Worm (Caenorhabditis elegans) whole organism, mixed stage, embryonic: ENCODE results near the gene pqn-57.
A peak's percentile ranks its signal among the peaks of the same experiment; 100 is the strongest.

Experiments
- blmp-1 ChIP-seq: fragments of 150-350 bp; optimal IDR thresholded peaks from 2 replicates; lab custom pipeline; 2014; ENCODE audit warnings: missing biosample characterization, missing genetic modification characterization
- ces-1 ChIP-seq: fragments of 150-350 bp; optimal IDR thresholded peaks from 2 replicates; lab custom pipeline; 2014; ENCODE audit warnings: missing biosample characterization, missing genetic modification reagents, missing genetic modification characterization
- elt-1 ChIP-seq: sonication (generic microtip); optimal IDR thresholded peaks from 2 replicates; lab custom pipeline; 2017; ENCODE audit warnings: missing genetic modification characterization, mild to moderate bottlenecking, missing compliant biosample characterization, antibody characterized with exemption, moderate library complexity, borderline replicate concordance; ENCODE audit not compliant: insufficient read depth
- ham-2 ChIP-seq: fragments of 200-800 bp; sonication (Bioruptor generic); optimal IDR thresholded peaks from 2 replicates; lab custom pipeline; 2018; ENCODE audit warnings: mild to moderate bottlenecking, missing genetic modification characterization, missing compliant biosample characterization
- lin-13 ChIP-seq: fragments of 150-350 bp; optimal IDR thresholded peaks from 2 replicates; lab custom pipeline; 2014; ENCODE audit warnings: missing biosample characterization, missing genetic modification characterization
- mab-5 ChIP-seq: fragments of 150-350 bp; optimal IDR thresholded peaks from 2 replicates; lab custom pipeline; 2014; ENCODE audit warnings: missing biosample characterization, missing genetic modification characterization
- mep-1 ChIP-seq: fragments of 150-350 bp; optimal IDR thresholded peaks from 2 replicates; lab custom pipeline; 2017; ENCODE audit warnings: missing biosample characterization, missing genetic modification reagents, missing genetic modification characterization, inconsistent platforms
- nhr-12 ChIP-seq: fragments of 150-350 bp; optimal IDR thresholded peaks from 2 replicates; lab custom pipeline; 2014; ENCODE audit warnings: missing biosample characterization, missing genetic modification characterization
- nhr-2 ChIP-seq: fragments of 150-350 bp; optimal IDR thresholded peaks from 2 replicates; lab custom pipeline; 2014; ENCODE audit warnings: missing biosample characterization, missing genetic modification characterization
- nhr-237 ChIP-seq: fragments of 150-350 bp; optimal IDR thresholded peaks from 2 replicates; lab custom pipeline; 2014; ENCODE audit warnings: missing biosample characterization, missing genetic modification characterization
- nhr-76 ChIP-seq: sonication (generic microtip); optimal IDR thresholded peaks from 2 replicates; lab custom pipeline; 2017; ENCODE audit warnings: missing biosample characterization, missing genetic modification characterization
- snpc-4 ChIP-seq: fragments of 150-350 bp; optimal IDR thresholded peaks from 2 replicates; lab custom pipeline; 2014; ENCODE audit warnings: missing biosample characterization, missing genetic modification characterization
- unc-62 ChIP-seq: fragments of 150-350 bp; optimal IDR thresholded peaks from 2 replicates; lab custom pipeline; 2014; ENCODE audit warnings: missing biosample characterization, missing genetic modification reagents, missing genetic modification characterization

- TF ChIP-seq nhr-12 (tag; lab: Kevin White, UChicago) = no peak
- TF ChIP-seq unc-62 = no peak
- no peak for TF ChIP-seq ces-1 (GFP tag; lab: Kevin White, UChicago)
- TF ChIP-seq ham-2 (GFP tag; lab: Kevin White, UChicago) = no peak
- no peak for TF ChIP-seq nhr-2 (tag; lab: Kevin White, UChicago)
- peak; percentile 9 for TF ChIP-seq lin-13 (tag; lab: Kevin White, UChicago)
- TF ChIP-seq snpc-4 = no peak
- no peak for TF ChIP-seq blmp-1 (tag; lab: Kevin White, UChicago)
- no peak for TF ChIP-seq nhr-76 (tag; lab: Kevin White, UChicago)
- no peak for TF ChIP-seq mab-5 (tag; lab: Kevin White, UChicago)
- peak; percentile 69 for TF ChIP-seq nhr-237 (tag; lab: Kevin White, UChicago)
- TF ChIP-seq elt-1 (tag; lab: Kevin White, UChicago) = no peak
- TF ChIP-seq mep-1 (tag; lab: Kevin White, UChicago) = peak; percentile 92
Observed at ce11 chrX:8286740-8287299, 34.0 kb downstream of the pqn-57 start, which contains the start of gene sec-16A.2.
